Fruit fly (Drosophila melanogaster): ENCODE results near the gene CG6707.

CG6707 gene

dm6 chr3L:9853895-9854470, 44.4 kb downstream of the CG6707 start (continued):
- TF ChIP-seq CG7745 (tag; optimal IDR thresholded peaks at IDR 0.05) (no peak), Rfx (GFP tag; IDR thresholded peaks at IDR 0.05) (no peak), CG9797 (GFP tag; optimal IDR thresholded peaks at IDR 0.05) (no peak), cato (GFP tag; optimal IDR thresholded peaks at IDR 0.05; ENCODE audit: borderline replicate concordance) (no peak), zf30C (GFP tag; optimal IDR thresholded peaks at IDR 0.05) (peak; percentile 19), Hmr (GFP tag; optimal IDR thresholded peaks at IDR 0.05) (no peak), CG11085 (GFP tag; IDR thresholded peaks at IDR 0.05) (no peak), CG10543 (GFP tag; optimal IDR thresholded peaks at IDR 0.05) (peak; percentile 29), gcm (GFP tag; optimal IDR thresholded peaks at IDR 0.05) (no peak), CG4730 (GFP tag; IDR thresholded peaks at IDR 0.05) (no peak), CG11695 (GFP tag; IDR thresholded peaks at IDR 0.05) (no peak), CG1603 (tag; optimal IDR thresholded peaks at IDR 0.05) (peak; percentile 13), E2f2 (GFP tag; IDR thresholded peaks at IDR 0.05) (no peak), Neu2 (GFP tag; optimal IDR thresholded peaks at IDR 0.05; ENCODE audit: borderline replicate concordance) (no peak), nerfin-1 (tag; optimal IDR thresholded peaks at IDR 0.05) (peak; percentile 92), Oli (tag; optimal IDR thresholded peaks at IDR 0.05) (no peak), bigmax (GFP tag; optimal IDR thresholded peaks at IDR 0.05) (no peak), run (tag; optimal IDR thresholded peaks at IDR 0.05) (no peak), CG12391 (tag; optimal IDR thresholded peaks at IDR 0.05) (no peak), Sin3A (optimal IDR thresholded peaks at IDR 0.05) (no peak), tio (GFP tag; optimal IDR thresholded peaks at IDR 0.05) (no peak), fu2 (GFP tag; optimal IDR thresholded peaks at IDR 0.05) (no peak), nau (GFP tag; optimal IDR thresholded peaks at IDR 0.05) (no peak), CG17829 (tag; optimal IDR thresholded peaks at IDR 0.05) (no peak), CG18599 (GFP tag; optimal IDR thresholded peaks at IDR 0.05) (peak; percentile 21), repo (GFP tag; optimal IDR thresholded peaks at IDR 0.05) (no peak), CG15269 (tag; optimal IDR thresholded peaks at IDR 0.05) (no peak), CG7963 (GFP tag; IDR thresholded peaks at IDR 0.05; ENCODE audit: partially characterized antibody) (no peak), Asciz (GFP tag; optimal IDR thresholded peaks at IDR 0.05) (no peak), ase (GFP tag; IDR thresholded peaks at IDR 0.05) (no peak), CG17328 (GFP tag; IDR thresholded peaks at IDR 0.05) (0 out of 2 replicates have a peak, but pooled peaks have one; percentile 23), dan (GFP tag; IDR thresholded peaks at IDR 0.05) (no peak), CG16813 (GFP tag; IDR thresholded peaks at IDR 0.05; ENCODE audit: partially characterized antibody) (0 out of 3 replicates have a peak, but pooled peaks have one; percentile 11), Hey (tag; optimal IDR thresholded peaks at IDR 0.05) (no peak), pfk (GFP tag; optimal IDR thresholded peaks at IDR 0.05) (no peak), cg (GFP tag; optimal IDR thresholded peaks at IDR 0.05) (peak; percentile 96), Hr39 (optimal IDR thresholded peaks at IDR 0.05) (no peak), her (GFP tag; optimal IDR thresholded peaks at IDR 0.05) (peak; percentile 30), CG10462 (GFP tag; optimal IDR thresholded peaks at IDR 0.05) (no peak), pzg (GFP tag; optimal IDR thresholded peaks at IDR 0.05) (peak; percentile 15), sr (GFP tag; IDR thresholded peaks at IDR 0.05) (peak; percentile 45; the same call in 1 of the 3 replicates), CG14965 (GFP tag; optimal IDR thresholded peaks at IDR 0.05; ENCODE audit: borderline replicate concordance) (no peak), Xbp1 (GFP tag; optimal IDR thresholded peaks at IDR 0.05) (no peak), HLH3B (GFP tag; IDR thresholded peaks at IDR 0.05) (no peak), CHES-1-like (GFP tag; optimal IDR thresholded peaks at IDR 0.05) (no peak), CG30403 (GFP tag; optimal IDR thresholded peaks at IDR 0.05) (no peak), nom (GFP tag; optimal IDR thresholded peaks at IDR 0.05) (peak; percentile 9), dysf (GFP tag; IDR thresholded peaks at IDR 0.05) (no peak), Opbp (GFP tag; IDR thresholded peaks at IDR 0.05; ENCODE audit: partially characterized antibody) (0 out of 3 replicates have a peak, but pooled peaks have one; percentile 45), onecut (GFP tag; IDR thresholded peaks at IDR 0.05) (no peak)

All from whole organism, embryonic.